Fruit fly (Drosophila melanogaster): Measurements from ENCODE around the gene BBS8.

dm6 chr2L:469912-470311 is 47.2 kb downstream of the BBS8 start:
- TF ChIP-seq fkh (GFP tag; optimal IDR thresholded peaks at IDR 0.05) (no peak), CG16779 (tag; optimal IDR thresholded peaks at IDR 0.05) (no peak), CG10631 (GFP tag; optimal IDR thresholded peaks at IDR 0.05) (no peak), CG11762 (GFP tag; optimal IDR thresholded peaks at IDR 0.05; ENCODE audit: insufficient read depth) (no peak), eg (GFP tag; IDR thresholded peaks at IDR 0.05) (no peak), CG9139 (GFP tag; optimal IDR thresholded peaks at IDR 0.05) (no peak), dsx (GFP tag; optimal IDR thresholded peaks at IDR 0.05; ENCODE audit: poor library complexity, severe bottlenecking) (no peak)

Data from whole organism, prepupa.